Worm (Caenorhabditis elegans) whole organism, midembryonic: ENCODE measurements around the gene ciao-2B.

Source experiments
- T22C8.4 ChIP-seq: fragments of 200-800 bp; sonication (Bioruptor generic); IDR thresholded peaks from 2 replicates; pipeline ENCODE4 v1.3.6; 2022; ENCODE audit warnings: missing genetic modification characterization, missing compliant biosample characterization
- cog-1 ChIP-seq: sonication (generic microtip); optimal IDR thresholded peaks from 2 replicates; lab custom pipeline; 2016; ENCODE audit warnings: missing genetic modification characterization, missing compliant biosample characterization
- flt-1 ChIP-seq: fragments of 200-800 bp; sonication (Bioruptor generic); IDR thresholded peaks from 2 replicates; pipeline ENCODE4 v1.3.6; 2022; ENCODE audit warnings: missing genetic modification characterization, missing compliant biosample characterization
- klf-2 ChIP-seq: fragments of 200-800 bp; sonication (Bioruptor generic); conservative IDR thresholded peaks from 2 replicates; pipeline ENCODE4 v1.3.6; 2022; ENCODE audit warnings: missing genetic modification reagents, missing genetic modification characterization, missing compliant biosample characterization
- med-1 ChIP-seq: sonication (generic microtip); optimal IDR thresholded peaks from 2 replicates; lab custom pipeline; 2017; ENCODE audit warnings: missing genetic modification characterization, mild to moderate bottlenecking, missing compliant biosample characterization, antibody characterized with exemption, missing genetic modification reagents; ENCODE audit not compliant: insufficient read depth
- ref-1 ChIP-seq: fragments of 200-800 bp; sonication (Bioruptor generic); conservative IDR thresholded peaks from 2 replicates; pipeline ENCODE4 v1.3.6; 2022; ENCODE audit warnings: missing genetic modification reagents, missing genetic modification characterization, missing compliant biosample characterization
- tab-1 ChIP-seq: fragments of 200-800 bp; sonication (Bioruptor generic); IDR thresholded peaks from 2 replicates; pipeline ENCODE4 v1.3.6; 2022; ENCODE audit warnings: missing genetic modification characterization, missing compliant biosample characterization
- ztf-23 ChIP-seq: fragments of 200-800 bp; sonication (Bioruptor generic); IDR thresholded peaks from 2 replicates; pipeline ENCODE4 v1.3.6; 2022; ENCODE audit warnings: missing genetic modification reagents, missing genetic modification characterization, missing compliant biosample characterization
- ztf-29 ChIP-seq: fragments of 200-800 bp; sonication (Bioruptor generic); IDR thresholded peaks from 2 replicates; pipeline ENCODE4 v1.3.6; 2022; ENCODE audit warnings: missing genetic modification reagents, missing genetic modification characterization, missing compliant biosample characterization

ce11 chrIII:13411202-13411601, 28.1 kb downstream of the ciao-2B start:
- no peak for TF ChIP-seq T22C8.4 (GFP tag; lab: Robert Waterston, UW)
- no peak for TF ChIP-seq ztf-23 (GFP tag; lab: Robert Waterston, UW)
- TF ChIP-seq tab-1 (GFP tag; lab: Robert Waterston, UW) = no peak
- TF ChIP-seq flt-1 (GFP tag; lab: Robert Waterston, UW) = no peak
- no peak for TF ChIP-seq ztf-29 (GFP tag; lab: Robert Waterston, UW)
- no peak for TF ChIP-seq ref-1
- TF ChIP-seq med-1 (GFP tag; lab: Kevin White, UChicago) = no peak
- no peak for TF ChIP-seq cog-1 (tag; lab: Kevin White, UChicago)
- no peak for TF ChIP-seq klf-2
